Fruit fly (Drosophila melanogaster) whole organism, wandering third instar larva: Measurements from ENCODE around the gene CG14868.

Source experiments
- CrebA ChIP-seq: fragments of 200-800 bp; sonication (Bioruptor generic); optimal IDR thresholded peaks from 2 replicates; lab custom pipeline; 2016; ENCODE audit warnings: missing biosample characterization, mild to moderate bottlenecking, missing genetic modification characterization, borderline replicate concordance
- Jra ChIP-seq: sonication (Bioruptor generic); optimal IDR thresholded peaks from 2 replicates; lab custom pipeline; 2016; ENCODE audit warnings: missing biosample characterization, missing genetic modification characterization
- Myc ChIP-seq: fragments of >200 bp; optimal IDR thresholded peaks from 2 replicates; lab custom pipeline; 2017
- Vsx2 ChIP-seq: fragments of 200-300, 225-300 bp; sonication (Bioruptor generic); optimal IDR thresholded peaks from 2 replicates; lab custom pipeline; 2018; ENCODE audit warnings: missing biosample characterization, missing genetic modification characterization; ENCODE audit not compliant: partially characterized antibody
- br ChIP-seq: fragments of 200-800 bp; sonication (Bioruptor generic); optimal IDR thresholded peaks from 2 replicates; lab custom pipeline; 2016; ENCODE audit warnings: missing biosample characterization, missing genetic modification characterization
- ey ChIP-seq: fragments of 200-800 bp; sonication (Bioruptor generic); optimal IDR thresholded peaks from 2 replicates; lab custom pipeline; 2016; ENCODE audit warnings: missing biosample characterization, missing genetic modification characterization
- fru ChIP-seq: fragments of 200-800 bp; sonication (Bioruptor generic); optimal IDR thresholded peaks from 3 replicates; lab custom pipeline; 2016; ENCODE audit warnings: missing biosample characterization, mild to moderate bottlenecking, missing genetic modification characterization
- h ChIP-seq: fragments of 200-800 bp; sonication (Bioruptor generic); optimal IDR thresholded peaks from 3 replicates; lab custom pipeline; 2016; ENCODE audit warnings: missing biosample characterization, mild to moderate bottlenecking, missing genetic modification characterization
- rgr ChIP-seq: fragments of 200-800 bp; sonication (Bioruptor generic); optimal IDR thresholded peaks from 3 replicates; lab custom pipeline; 2016; ENCODE audit warnings: missing biosample characterization, mild to moderate bottlenecking, missing genetic modification characterization
- sv ChIP-seq: fragments of 200-800 bp; sonication (Bioruptor generic); optimal IDR thresholded peaks from 3 replicates; lab custom pipeline; 2016; ENCODE audit warnings: missing biosample characterization, missing genetic modification characterization
- usp ChIP-seq: fragments of >200 bp; optimal IDR thresholded peaks from 2 replicates; lab custom pipeline; 2017; ENCODE audit warnings: missing biosample characterization, missing genetic modification characterization

dm6 chr3R:15371833-15372232, 2.1 kb upstream of the CG14868 start, which contains the start of the genes Ccm3 and CG6136:
- TF ChIP-seq h (GFP tag; lab: Kevin White, UChicago) (peak; percentile 76), usp (GFP tag; lab: Kevin White, UChicago) (no peak), rgr (peak; percentile 68), Myc (no peak), sv (GFP tag; lab: Kevin White, UChicago) (no peak), Vsx2 (GFP tag; lab: Kevin White, UChicago) (no peak), CrebA (GFP tag; lab: Kevin White, UChicago) (no peak), fru (peak; percentile 50), ey (GFP tag; lab: Kevin White, UChicago) (peak; percentile 5), br (GFP tag; lab: Kevin White, UChicago) (peak; percentile 71), Jra (GFP tag; lab: Kevin White, UChicago) (no peak)
